Fruit fly (Drosophila melanogaster) whole organism, adult: ENCODE data around the gene RpL36A.

ENCODE experiments used
- CG11617 ChIP-seq: fragments of 200-800 bp; sonication (Bioruptor generic); optimal IDR thresholded peaks from 2 replicates; lab custom pipeline; 2017; ENCODE audit warnings: mild to moderate bottlenecking, missing biosample characterization, missing genetic modification reagents, missing genetic modification characterization
- CG12768 ChIP-seq: fragments of 200-800 bp; sonication (Bioruptor generic); optimal IDR thresholded peaks from 2 replicates; lab custom pipeline; 2017; ENCODE audit warnings: missing biosample characterization, missing genetic modification characterization, mild to moderate bottlenecking, moderate library complexity, missing genetic modification reagents
- CG14711 ChIP-seq: fragments of 200-800 bp; sonication (Bioruptor generic); optimal IDR thresholded peaks from 2 replicates; lab custom pipeline; 2018; ENCODE audit warnings: missing biosample characterization, mild to moderate bottlenecking, missing genetic modification characterization, moderate library complexity
- CG1620 ChIP-seq: fragments of 200-800 bp; sonication (Bioruptor generic); optimal IDR thresholded peaks from 2 replicates; lab custom pipeline; 2016; ENCODE audit warnings: missing biosample characterization, missing genetic modification characterization
- CG33017 ChIP-seq: fragments of 200-800 bp; sonication (Bioruptor generic); optimal IDR thresholded peaks from 2 replicates; lab custom pipeline; 2018; ENCODE audit warnings: missing biosample characterization, mild to moderate bottlenecking, missing genetic modification characterization, moderate library complexity
- CG5204 ChIP-seq: fragments of 200-800 bp; sonication (Bioruptor generic); optimal IDR thresholded peaks from 2 replicates; lab custom pipeline; 2016; ENCODE audit warnings: missing biosample characterization, missing genetic modification characterization
- CG7045 ChIP-seq: fragments of 200-800 bp; sonication (Bioruptor generic); optimal IDR thresholded peaks from 2 replicates; lab custom pipeline; 2017; ENCODE audit warnings: missing biosample characterization, mild to moderate bottlenecking, missing genetic modification characterization
- CG7101 ChIP-seq: fragments of 200-800 bp; sonication (Bioruptor generic); optimal IDR thresholded peaks from 2 replicates; lab custom pipeline; 2018; ENCODE audit warnings: missing biosample characterization, mild to moderate bottlenecking, missing genetic modification characterization, moderate library complexity
- Clk ChIP-seq: fragments of 200-800 bp; sonication (Bioruptor generic); optimal IDR thresholded peaks from 2 replicates; lab custom pipeline; 2017; ENCODE audit warnings: missing biosample characterization, missing genetic modification characterization
- Crg-1 ChIP-seq: fragments of 200-800 bp; sonication (Bioruptor generic); optimal IDR thresholded peaks from 2 replicates; lab custom pipeline; 2016; ENCODE audit warnings: missing biosample characterization, missing genetic modification characterization
- Hr96 ChIP-seq: fragments of 200-800 bp; sonication (Bioruptor generic); optimal IDR thresholded peaks from 2 replicates; lab custom pipeline; 2016; ENCODE audit warnings: missing biosample characterization, missing genetic modification characterization
- Mnt ChIP-seq: fragments of 200-800 bp; sonication (Bioruptor generic); optimal IDR thresholded peaks from 2 replicates; lab custom pipeline; 2016; ENCODE audit warnings: missing biosample characterization, mild to moderate bottlenecking, missing genetic modification characterization
- bab1 ChIP-seq: fragments of 200-800 bp; sonication (Bioruptor generic); optimal IDR thresholded peaks from 3 replicates; lab custom pipeline; 2019; ENCODE audit warnings: missing biosample characterization, mild to moderate bottlenecking, missing genetic modification characterization, moderate library complexity
- cic ChIP-seq: fragments of 200-800 bp; sonication (Bioruptor generic); optimal IDR thresholded peaks from 2 replicates; lab custom pipeline; 2017; ENCODE audit warnings: missing biosample characterization, mild to moderate bottlenecking, missing genetic modification characterization, moderate library complexity
- cnc ChIP-seq, 2 experiments: fragments of >200 bp; optimal IDR thresholded peaks; 2 replicates each; lab custom pipeline; 2017
- kay ChIP-seq: fragments of 200-800 bp; sonication (Bioruptor generic); peaks from one replicate; lab custom pipeline; 2016; ENCODE audit warnings: missing biosample characterization, missing genetic modification characterization, borderline replicate concordance
- ovo ChIP-seq: fragments of 200-800 bp; sonication (Bioruptor generic); optimal IDR thresholded peaks from 2 replicates; lab custom pipeline; 2016; ENCODE audit warnings: missing biosample characterization, missing genetic modification characterization
- pad ChIP-seq: fragments of 200-800 bp; sonication (Bioruptor generic); optimal IDR thresholded peaks from 3 replicates; lab custom pipeline; 2017; ENCODE audit warnings: missing biosample characterization, missing genetic modification characterization, mild to moderate bottlenecking, moderate library complexity, missing genetic modification reagents
- tj ChIP-seq: fragments of 200-800 bp; sonication (Bioruptor generic); optimal IDR thresholded peaks from 3 replicates; lab custom pipeline; 2017; ENCODE audit warnings: missing biosample characterization, mild to moderate bottlenecking, missing genetic modification characterization, moderate library complexity
- toe ChIP-seq: fragments of 200-800 bp; sonication (Bioruptor generic); optimal IDR thresholded peaks from 2 replicates; lab custom pipeline; 2016; ENCODE audit warnings: missing biosample characterization, missing genetic modification characterization

Gene RpL36A

dm6 chr2L:8007160-8007876, 35.4 kb downstream of the RpL36A start, which contains the start of gene Spn28Dc:
Gene Spn28Dc (minus strand): TSS chr2L:8007210.
- TF ChIP-seq cnc (optimal IDR thresholded peaks at IDR 0.05; lab: Kevin White, UChicago) (no peak), Crg-1 (GFP tag; lab: Kevin White, UChicago) (peak; percentile 48), cic (peak; percentile 89), CG7101 (tag; lab: Kevin White, UChicago) (no peak), CG12768 (GFP tag; lab: Kevin White, UChicago) (peak; percentile 44), ovo (no peak), tj (GFP tag; lab: Kevin White, UChicago) (peak; percentile 6), Mnt (GFP tag; lab: Kevin White, UChicago) (peak; percentile 8)

DNA sequence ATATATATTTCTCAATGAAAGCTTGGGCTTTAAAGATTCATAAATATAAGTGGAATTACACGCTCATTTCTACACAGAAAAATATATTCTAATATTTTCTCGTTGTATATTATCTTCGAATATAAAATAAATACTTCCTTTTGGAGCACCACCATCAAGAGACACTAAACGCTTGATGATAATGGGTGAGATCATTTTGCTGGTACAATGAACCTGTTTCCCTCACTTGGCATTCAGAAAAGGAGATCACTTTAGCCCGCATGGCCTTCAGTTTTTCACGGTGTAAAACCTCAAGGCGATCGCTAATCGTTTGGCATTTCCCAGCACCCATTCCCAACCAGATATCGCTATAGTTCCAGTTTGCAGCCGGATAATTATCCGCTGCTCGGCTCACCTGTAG, 36.7 kb downstream of the RpL36A start:
- peak; percentile 16 for TF ChIP-seq Clk
- TF ChIP-seq bab1, result no peak
- TF ChIP-seq CG14711 (tag; lab: Kevin White, UChicago), result peak; percentile 44
- TF ChIP-seq CG5204 (GFP tag; lab: Kevin White, UChicago), result peak; percentile 63
- TF ChIP-seq Mnt (GFP tag; lab: Kevin White, UChicago), result no peak
- no peak for TF ChIP-seq tj (GFP tag; lab: Kevin White, UChicago)
- TF ChIP-seq CG7101 (tag; lab: Kevin White, UChicago), result peak; percentile 58
- TF ChIP-seq CG7045, result peak; percentile 74
- no peak for TF ChIP-seq Crg-1 (GFP tag; lab: Kevin White, UChicago)
- TF ChIP-seq CG12768 (GFP tag; lab: Kevin White, UChicago), result peak; percentile 50
- TF ChIP-seq pad (GFP tag; lab: Kevin White, UChicago), result no peak
- peak; percentile 62 for TF ChIP-seq CG33017 (tag; lab: Kevin White, UChicago)
- TF ChIP-seq kay (GFP tag; lab: Kevin White, UChicago), result no peak
- TF ChIP-seq cnc (optimal IDR thresholded peaks at IDR 0.05; lab: Kevin White, UChicago), result no peak
- TF ChIP-seq ovo, result no peak
- TF ChIP-seq cic, result peak; percentile 89
- no peak for TF ChIP-seq CG11617
- TF ChIP-seq CG1620, result no peak
- TF ChIP-seq Hr96 (GFP tag; lab: Kevin White, UChicago), result no peak
- TF ChIP-seq toe (GFP tag; lab: Kevin White, UChicago), result peak; percentile 68

DNA sequence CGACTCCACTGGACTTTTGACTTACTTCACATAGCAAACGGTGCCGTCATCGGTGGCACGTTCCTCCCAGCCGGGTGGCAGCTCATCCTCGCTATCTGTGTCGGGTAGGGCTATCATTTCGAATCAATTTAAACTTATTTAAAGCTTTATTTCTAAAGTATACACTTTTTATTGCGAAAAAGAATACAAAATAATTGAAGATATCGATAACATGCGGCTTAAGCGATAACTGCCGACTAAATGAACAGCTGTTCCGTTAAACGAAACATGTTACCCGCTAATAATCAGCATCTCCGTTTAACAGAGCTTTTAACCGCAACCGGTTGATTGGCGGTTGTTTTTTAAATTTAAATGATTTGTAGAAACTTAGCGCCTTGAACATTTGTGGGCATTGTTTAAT, 38.6 kb downstream of the RpL36A start, which contains the start of gene Wwox:
TSS of gene Wwox (minus strand) at position 215 of the 400 bp plus-strand sequence.
- no peak for TF ChIP-seq tj (GFP tag; lab: Kevin White, UChicago)
- TF ChIP-seq kay (GFP tag; lab: Kevin White, UChicago), result peak; percentile 93

dm6 chr2L:8001694-8002627, 40.7 kb downstream of the RpL36A start:
- TF ChIP-seq CG33017 (tag; lab: Kevin White, UChicago), result peak; percentile 14
- TF ChIP-seq cnc (optimal IDR thresholded peaks at IDR 0.05; lab: Kevin White, UChicago), result no peak
- peak; percentile 48 for TF ChIP-seq CG14711 (tag; lab: Kevin White, UChicago)
- no peak for TF ChIP-seq cic
- TF ChIP-seq kay (GFP tag; lab: Kevin White, UChicago), result peak; percentile 77
- TF ChIP-seq Mnt (GFP tag; lab: Kevin White, UChicago), result peak; percentile 9
- TF ChIP-seq CG7101 (tag; lab: Kevin White, UChicago), result peak; percentile 40
- TF ChIP-seq pad (GFP tag; lab: Kevin White, UChicago), result peak; percentile 19
- TF ChIP-seq bab1, result peak; percentile 24

dm6 chr2L:8000578-8001040, 42.1 kb downstream of the RpL36A start:
- TF ChIP-seq CG5204 (GFP tag; lab: Kevin White, UChicago), result no peak
- TF ChIP-seq bab1, result no peak
- TF ChIP-seq Hr96 (GFP tag; lab: Kevin White, UChicago), result no peak
- peak; percentile 67 for TF ChIP-seq CG33017 (tag; lab: Kevin White, UChicago)
- TF ChIP-seq CG7101 (tag; lab: Kevin White, UChicago), result no peak
- TF ChIP-seq Crg-1 (GFP tag; lab: Kevin White, UChicago), result no peak
- peak; percentile 28 for TF ChIP-seq CG14711 (tag; lab: Kevin White, UChicago)
- TF ChIP-seq Mnt (GFP tag; lab: Kevin White, UChicago), result peak; percentile 46
- TF ChIP-seq pad (GFP tag; lab: Kevin White, UChicago), result no peak
- TF ChIP-seq CG11617, result peak; percentile 27
- no peak for TF ChIP-seq Clk
- TF ChIP-seq cic, result peak; percentile 57
- TF ChIP-seq toe (GFP tag; lab: Kevin White, UChicago), result no peak
- no peak for TF ChIP-seq ovo
- TF ChIP-seq CG7045, result peak; percentile 66
- no peak for TF ChIP-seq CG1620
- no peak for TF ChIP-seq tj (GFP tag; lab: Kevin White, UChicago)
- peak; percentile 70 for TF ChIP-seq CG12768 (GFP tag; lab: Kevin White, UChicago)
- no peak for TF ChIP-seq cnc (optimal IDR thresholded peaks at IDR 0.05; lab: Kevin White, UChicago)
- peak; percentile 92 for TF ChIP-seq kay (GFP tag; lab: Kevin White, UChicago)
